Fruit fly (Drosophila melanogaster): ENCODE measurements around the gene CG2186.

The CG2186 gene

dm6 chrX:10825349-10826129 lies 31.9 kb upstream of the CG2186 start (continued):
- TF ChIP-seq bbx (GFP tag; IDR thresholded peaks at IDR 0.05; ENCODE audit: partially characterized antibody) (no peak), ken (GFP tag; IDR thresholded peaks at IDR 0.05) (peak; percentile 50; the same call in 1 of the 3 replicates), odd (GFP tag; optimal IDR thresholded peaks at IDR 0.05) (no peak), CG13424 (tag; optimal IDR thresholded peaks at IDR 0.05) (peak; percentile 30), MBD-R2 (GFP tag; IDR thresholded peaks at IDR 0.05) (no peak), ci (GFP tag; IDR thresholded peaks at IDR 0.05) (peak; percentile 62; the same call in 1 of the 3 replicates), lilli (GFP tag; optimal IDR thresholded peaks at IDR 0.05) (peak; percentile 31), prd (optimal IDR thresholded peaks at IDR 0.05) (no peak), prd (GFP tag; IDR thresholded peaks at IDR 0.05) (peak; percentile 61; the same call in 2 of the 3 replicates), ATbp (GFP tag; optimal IDR thresholded peaks at IDR 0.05) (peak; percentile 49), seq (GFP tag; IDR thresholded peaks at IDR 0.05) (no peak), CG13123 (GFP tag; optimal IDR thresholded peaks at IDR 0.05) (no peak), bab2 (GFP tag; optimal IDR thresholded peaks at IDR 0.05) (peak; percentile 34), rib (GFP tag; IDR thresholded peaks at IDR 0.05) (no peak), twi (tag; optimal IDR thresholded peaks at IDR 0.05) (no peak), Dfd (GFP tag; optimal IDR thresholded peaks at IDR 0.05) (no peak), crol (GFP tag; IDR thresholded peaks at IDR 0.05) (peak; percentile 87), D (optimal IDR thresholded peaks at IDR 0.05) (no peak), D (GFP tag; optimal IDR thresholded peaks at IDR 0.05) (peak; percentile 54), CG4730 (GFP tag; IDR thresholded peaks at IDR 0.05) (0 out of 2 replicates have a peak, but pooled peaks have one; percentile 33), Nf-YA (GFP tag; IDR thresholded peaks at IDR 0.05) (no peak), phol (tag; optimal IDR thresholded peaks at IDR 0.05) (peak; percentile 60), Bdp1 (GFP tag; optimal IDR thresholded peaks at IDR 0.05) (peak; percentile 6), ssp (GFP tag; IDR thresholded peaks at IDR 0.05) (peak; percentile 28; the same call in 1 of the 2 replicates), CG2116 (GFP tag; optimal IDR thresholded peaks at IDR 0.05) (no peak), zfh1 (GFP tag; IDR thresholded peaks at IDR 0.05) (peak; percentile 59; the same call in 2 of the 3 replicates), salm (tag; optimal IDR thresholded peaks at IDR 0.05) (no peak), Jarid2 (GFP tag; optimal IDR thresholded peaks at IDR 0.05) (no peak), CG18476 (GFP tag; optimal IDR thresholded peaks at IDR 0.05) (no peak), CG18011 (GFP tag; optimal IDR thresholded peaks at IDR 0.05) (no peak), Xbp1 (GFP tag; optimal IDR thresholded peaks at IDR 0.05) (peak; percentile 46), gcm (GFP tag; optimal IDR thresholded peaks at IDR 0.05) (no peak), lab (GFP tag; optimal IDR thresholded peaks at IDR 0.05) (peak; percentile 7), hbn (GFP tag; IDR thresholded peaks at IDR 0.05; ENCODE audit: partially characterized antibody) (no peak), CG18262 (tag; optimal IDR thresholded peaks at IDR 0.05) (peak; percentile 71), pnt (GFP tag; optimal IDR thresholded peaks at IDR 0.05) (peak; percentile 54), pan (optimal IDR thresholded peaks at IDR 0.05) (no peak), pan (GFP tag; optimal IDR thresholded peaks at IDR 0.05 in 1 of 2, IDR thresholded peaks at IDR 0.05 in 1 of 2) (peak in 1 of 2 experiments; percentile 36), CG10267 (tag; optimal IDR thresholded peaks at IDR 0.05) (peak; percentile 45), Antp (GFP tag; optimal IDR thresholded peaks at IDR 0.05) (peak; percentile 51), CG31441 (GFP tag; IDR thresholded peaks at IDR 0.05) (peak; percentile 64), CG6254 (GFP tag; optimal IDR thresholded peaks at IDR 0.05) (peak; percentile 54), abd-A (tag; optimal IDR thresholded peaks at IDR 0.05) (peak; percentile 36), CG17802 (tag; optimal IDR thresholded peaks at IDR 0.05) (peak; percentile 11), CG16863 (GFP tag; optimal IDR thresholded peaks at IDR 0.05) (peak; percentile 25), E2f1 (GFP tag; IDR thresholded peaks at IDR 0.05) (peak; percentile 7; the same call in 1 of the 2 replicates), Nf-YB (GFP tag; optimal IDR thresholded peaks at IDR 0.05) (no peak), sens (GFP tag) (peak; percentile 95), schlank (tag; optimal IDR thresholded peaks at IDR 0.05) (no peak), CG4617 (GFP tag; optimal IDR thresholded peaks at IDR 0.05; ENCODE audit: borderline replicate concordance) (no peak)

Measured in whole organism, embryonic.